Fruit fly (Drosophila melanogaster) whole organism, embryonic: ENCODE results near the gene PGRP-LA.

ENCODE experiments used
- Atf-2 ChIP-seq: fragments of 200-800 bp; sonication (Bioruptor generic); optimal IDR thresholded peaks from 2 replicates; lab custom pipeline; 2016; ENCODE audit warnings: missing biosample characterization, missing genetic modification characterization
- CG11695 ChIP-seq: fragments of 200-800 bp; sonication (Bioruptor generic); IDR thresholded peaks from 3 replicates; pipeline ENCODE4 v1.3.6; 2022; ENCODE audit warnings: missing biosample characterization, missing genetic modification characterization
- CG11723 ChIP-seq: fragments of 200-800 bp; sonication (Bioruptor generic); optimal IDR thresholded peaks from 2 replicates; lab custom pipeline; 2017; ENCODE audit warnings: missing biosample characterization, mild to moderate bottlenecking, missing genetic modification characterization
- CG12219 ChIP-seq: fragments of 200-800 bp; sonication (Bioruptor generic); optimal IDR thresholded peaks from 3 replicates; lab custom pipeline; 2018; ENCODE audit warnings: missing biosample characterization, mild to moderate bottlenecking, missing genetic modification characterization
- CG15073 ChIP-seq: fragments of 200-800 bp; sonication (Bioruptor generic); optimal IDR thresholded peaks from 2 replicates; lab custom pipeline; 2016; ENCODE audit warnings: missing biosample characterization, missing genetic modification characterization
- CG15269 ChIP-seq: fragments of 200-800 bp; sonication (Bioruptor generic); optimal IDR thresholded peaks from 2 replicates; lab custom pipeline; 2018; ENCODE audit warnings: missing biosample characterization, mild to moderate bottlenecking, missing genetic modification characterization, moderate library complexity
- CG15601 ChIP-seq: fragments of 200-800 bp; sonication (Bioruptor generic); optimal IDR thresholded peaks from 3 replicates; lab custom pipeline; 2019; ENCODE audit warnings: missing biosample characterization, mild to moderate bottlenecking, missing genetic modification characterization, moderate library complexity
- CG17612 ChIP-seq: fragments of 200-800 bp; sonication (Bioruptor generic); IDR thresholded peaks from 2 replicates; pipeline ENCODE4 v1.3.6; 2022; ENCODE audit warnings: missing biosample characterization, missing genetic modification characterization
- CG18599 ChIP-seq: fragments of 200-800 bp; sonication (Bioruptor generic); optimal IDR thresholded peaks from 3 replicates; lab custom pipeline; 2017; ENCODE audit warnings: missing biosample characterization, missing genetic modification characterization, mild to moderate bottlenecking, moderate library complexity, missing genetic modification reagents
- CG30020 ChIP-seq: fragments of 200-800 bp; optimal IDR thresholded peaks from 2 replicates; lab custom pipeline; 2019; ENCODE audit warnings: missing biosample characterization, mild to moderate bottlenecking, missing genetic modification characterization, moderate library complexity
- CG3163 ChIP-seq: fragments of 200-800 bp; sonication (Bioruptor generic); optimal IDR thresholded peaks from 3 replicates; lab custom pipeline; 2016; ENCODE audit warnings: missing biosample characterization, missing genetic modification characterization
- CG4404 ChIP-seq: fragments of 200-800 bp; sonication (Bioruptor generic); IDR thresholded peaks from 2 replicates; pipeline ENCODE4 v1.3.6; 2022; ENCODE audit warnings: missing biosample characterization, missing genetic modification characterization
- CG6683 ChIP-seq: fragments of 200-800 bp; sonication (Bioruptor generic); optimal IDR thresholded peaks from 2 replicates; lab custom pipeline; 2017; ENCODE audit warnings: missing biosample characterization, mild to moderate bottlenecking, missing genetic modification characterization, missing genetic modification reagents
- CG6765 ChIP-seq: fragments of 200-800 bp; sonication (Bioruptor generic); optimal IDR thresholded peaks from 3 replicates; lab custom pipeline; 2017; ENCODE audit warnings: missing biosample characterization, mild to moderate bottlenecking, missing genetic modification characterization
- CG7271 ChIP-seq: fragments of 200-800 bp; sonication (Bioruptor generic); optimal IDR thresholded peaks from 2 replicates; lab custom pipeline; 2018; ENCODE audit warnings: missing biosample characterization, mild to moderate bottlenecking, missing genetic modification characterization, moderate library complexity
- CG7357 ChIP-seq: fragments of 200-800 bp; sonication (Bioruptor generic); IDR thresholded peaks from 3 replicates; pipeline ENCODE4 v1.3.6; 2022; ENCODE audit warnings: missing biosample characterization, missing genetic modification characterization
- CG7928 ChIP-seq: fragments of 200-800 bp; sonication (Bioruptor generic); optimal IDR thresholded peaks from 2 replicates; lab custom pipeline; 2017; ENCODE audit warnings: missing biosample characterization, mild to moderate bottlenecking, missing genetic modification characterization
- CG8388 ChIP-seq: fragments of 200-800 bp; sonication (Bioruptor generic); optimal IDR thresholded peaks from 2 replicates; lab custom pipeline; 2019; ENCODE audit warnings: missing biosample characterization, mild to moderate bottlenecking, missing genetic modification characterization, moderate library complexity
- Dad ChIP-seq: fragments of 200-800 bp; sonication (Bioruptor generic); optimal IDR thresholded peaks from 3 replicates; lab custom pipeline; 2016; ENCODE audit warnings: missing biosample characterization, missing genetic modification characterization
- Dp ChIP-seq: fragments of 200-800 bp; sonication (Bioruptor generic); optimal IDR thresholded peaks from 2 replicates; lab custom pipeline; 2018; ENCODE audit warnings: missing biosample characterization, mild to moderate bottlenecking, missing genetic modification characterization, moderate library complexity
- GATAe ChIP-seq: fragments of 200-800 bp; sonication (Bioruptor generic); conservative IDR thresholded peaks from 2 replicates; pipeline ENCODE4 v1.3.6; 2022; ENCODE audit warnings: missing biosample characterization, missing genetic modification characterization
- Gug ChIP-seq: fragments of 200-800 bp; sonication (Bioruptor generic); IDR thresholded peaks from 4 replicates; pipeline ENCODE4 v1.3.6; 2022; ENCODE audit warnings: missing biosample characterization, missing genetic modification characterization
- HLH4C ChIP-seq: fragments of 200-800 bp; sonication (Bioruptor generic); IDR thresholded peaks from 3 replicates; pipeline ENCODE4 v1.3.6; 2022; ENCODE audit warnings: missing biosample characterization, missing genetic modification characterization; ENCODE audit not compliant: partially characterized antibody
- Hsf ChIP-seq: fragments of 200-800 bp; sonication (Bioruptor generic); optimal IDR thresholded peaks from 3 replicates; lab custom pipeline; 2016; ENCODE audit warnings: missing biosample characterization, missing genetic modification characterization
- Kr ChIP-seq: fragments of 200-800 bp; sonication (Bioruptor generic); optimal IDR thresholded peaks from 2 replicates; lab custom pipeline; 2017; ENCODE audit warnings: missing biosample characterization, mild to moderate bottlenecking, missing genetic modification characterization
- Mrtf ChIP-seq: fragments of 200-800 bp; sonication (Bioruptor generic); IDR thresholded peaks from 3 replicates; pipeline ENCODE4 v1.3.6; 2022; ENCODE audit warnings: missing biosample characterization, missing genetic modification characterization
- Nf-YC ChIP-seq: fragments of 200-800 bp; optimal IDR thresholded peaks from 3 replicates; lab custom pipeline; 2019; ENCODE audit warnings: missing biosample characterization, mild to moderate bottlenecking, missing genetic modification characterization, moderate library complexity
- Pdp1 ChIP-seq, 2 experiments: fragments of 200-800 bp; sonication (Bioruptor generic); optimal IDR thresholded peaks; 3 replicates each; lab custom pipeline; 2016; ENCODE audit warnings: missing biosample characterization in 2 of 2, missing genetic modification characterization in 2 of 2, mild to moderate bottlenecking in 1 of 2, moderate library complexity in 1 of 2
- Ptx1 ChIP-seq: fragments of 200-800 bp; sonication (Bioruptor generic); IDR thresholded peaks from 2 replicates; pipeline ENCODE4 v1.3.6; 2022; ENCODE audit warnings: missing biosample characterization, missing genetic modification characterization
- Ravus ChIP-seq: fragments of 200-800 bp; sonication (Bioruptor generic); IDR thresholded peaks from 2 replicates; pipeline ENCODE4 v1.3.6; 2022; ENCODE audit warnings: missing biosample characterization, missing genetic modification characterization
- Sry-β ChIP-seq: fragments of 200-800 bp; sonication (Bioruptor generic); optimal IDR thresholded peaks from 2 replicates; lab custom pipeline; 2018; ENCODE audit warnings: missing biosample characterization, mild to moderate bottlenecking, missing genetic modification characterization, moderate library complexity
- Xbp1 ChIP-seq: fragments of 200-800 bp; sonication (Bioruptor generic); optimal IDR thresholded peaks from 3 replicates; lab custom pipeline; 2016; ENCODE audit warnings: missing biosample characterization, mild to moderate bottlenecking, missing genetic modification characterization
- ac ChIP-seq: fragments of 200-800 bp; sonication (Bioruptor generic); optimal IDR thresholded peaks from 3 replicates; lab custom pipeline; 2017; ENCODE audit warnings: missing biosample characterization, mild to moderate bottlenecking, missing genetic modification characterization
- ap ChIP-seq: fragments of 200-800 bp; sonication (Bioruptor generic); IDR thresholded peaks from 2 replicates; pipeline ENCODE4 v1.3.6; 2022; ENCODE audit warnings: missing biosample characterization, missing genetic modification characterization
- ase ChIP-seq: fragments of 200-800 bp; sonication (Bioruptor generic); IDR thresholded peaks from 3 replicates; pipeline ENCODE4 v1.3.6; 2022; ENCODE audit warnings: missing biosample characterization, missing genetic modification characterization
- bbx ChIP-seq: fragments of 200-800 bp; sonication (Bioruptor generic); IDR thresholded peaks from 2 replicates; pipeline ENCODE4 v1.3.6; 2022; ENCODE audit warnings: missing biosample characterization, missing genetic modification characterization; ENCODE audit not compliant: partially characterized antibody
- bowl ChIP-seq: fragments of 200-800 bp; sonication (Bioruptor generic); IDR thresholded peaks from 2 replicates; pipeline ENCODE4 v1.3.6; 2022; ENCODE audit warnings: missing biosample characterization, missing genetic modification characterization
- gsb-n ChIP-seq: fragments of 200-800 bp; sonication (Bioruptor generic); optimal IDR thresholded peaks from 3 replicates; lab custom pipeline; 2018; ENCODE audit warnings: missing biosample characterization, mild to moderate bottlenecking, missing genetic modification characterization
- h ChIP-seq: fragments of >200 bp; optimal IDR thresholded peaks from 2 replicates; lab custom pipeline; 2017
- hkb ChIP-seq, 2 experiments: fragments of 200-800 bp in 1 of 2; fragments of >200 bp in 1 of 2; sonication (Bioruptor generic) in 1 of 2; IDR thresholded peaks in 1 of 2; optimal IDR thresholded peaks in 1 of 2; 2 replicates each; pipeline versions ENCODE4 v1.3.6 to Lab custom; 2017 to 2022; ENCODE audit warnings: missing biosample characterization in 1 of 2, missing genetic modification characterization in 1 of 2
- jing ChIP-seq: fragments of 200-800 bp; sonication (Bioruptor generic); optimal IDR thresholded peaks from 2 replicates; lab custom pipeline; 2018; ENCODE audit warnings: missing biosample characterization, mild to moderate bottlenecking, missing genetic modification characterization
- mirr ChIP-seq: fragments of 200-800 bp; sonication (Bioruptor generic); optimal IDR thresholded peaks from 3 replicates; lab custom pipeline; 2018; ENCODE audit warnings: missing biosample characterization, mild to moderate bottlenecking, missing genetic modification characterization
- nau ChIP-seq: fragments of 200-800 bp; sonication (Bioruptor generic); optimal IDR thresholded peaks from 3 replicates; lab custom pipeline; 2017; ENCODE audit warnings: missing biosample characterization, mild to moderate bottlenecking, missing genetic modification characterization, missing genetic modification reagents
- phol ChIP-seq: fragments of 200-800 bp; sonication (Bioruptor generic); optimal IDR thresholded peaks from 3 replicates; lab custom pipeline; 2018; ENCODE audit warnings: missing biosample characterization, mild to moderate bottlenecking, missing genetic modification characterization, moderate library complexity
- repo ChIP-seq: fragments of 200-800 bp; sonication (Bioruptor generic); optimal IDR thresholded peaks from 2 replicates; lab custom pipeline; 2016; ENCODE audit warnings: missing biosample characterization, missing genetic modification characterization
- sima ChIP-seq: fragments of 200-800 bp; sonication (Bioruptor generic); optimal IDR thresholded peaks from 2 replicates; lab custom pipeline; 2016; ENCODE audit warnings: missing biosample characterization, missing genetic modification characterization
- sug ChIP-seq: fragments of 200-800 bp; optimal IDR thresholded peaks from 2 replicates; lab custom pipeline; 2019; ENCODE audit warnings: missing biosample characterization, mild to moderate bottlenecking, missing genetic modification characterization, moderate library complexity
- trem ChIP-seq: fragments of 200-800 bp; optimal IDR thresholded peaks from 3 replicates; lab custom pipeline; 2019; ENCODE audit warnings: missing biosample characterization, mild to moderate bottlenecking, missing genetic modification characterization, moderate library complexity
- unpg ChIP-seq: fragments of 200-800 bp; sonication (Bioruptor generic); optimal IDR thresholded peaks from 3 replicates; lab custom pipeline; 2018; ENCODE audit warnings: missing biosample characterization, mild to moderate bottlenecking, missing genetic modification characterization, moderate library complexity

PGRP-LA gene

DNA sequence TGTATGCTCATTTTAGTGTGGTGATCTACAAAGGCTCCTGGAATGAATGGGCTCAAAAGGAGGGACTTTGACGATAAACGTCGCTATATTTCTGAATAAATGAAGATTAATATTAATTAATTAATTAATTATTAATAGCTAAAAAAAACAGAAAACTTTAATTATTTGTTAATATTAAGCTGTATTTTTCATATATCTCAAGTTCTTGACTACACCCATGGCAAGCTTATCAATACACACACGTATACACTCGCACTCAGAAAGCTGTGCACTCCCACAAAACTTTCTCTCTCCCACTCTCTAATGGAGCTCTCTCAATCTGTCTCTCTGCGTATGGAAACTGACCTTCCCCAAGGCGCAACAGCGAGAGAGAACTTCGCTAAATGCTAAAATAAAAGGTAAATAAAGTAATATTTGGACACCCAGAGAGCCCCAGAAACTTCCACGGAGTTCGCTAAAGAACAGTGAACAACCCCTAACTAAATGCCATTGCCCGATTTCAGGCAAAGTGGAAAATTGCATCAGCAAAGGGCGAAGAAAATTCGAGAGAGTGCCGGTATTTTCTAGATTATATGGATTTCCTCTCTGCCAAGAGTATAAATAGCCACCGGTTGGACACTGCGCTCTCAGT is 39.4 kb downstream of the PGRP-LA start (continued):
- TF ChIP-seq CG12219 (GFP tag; lab: Kevin White, UChicago) (peak; percentile 44), Hsf (peak; percentile 48), bowl (GFP tag; lab: Robert Waterston, UW) (peak; percentile 45; the same call in 1 of the 2 replicates), bbx (GFP tag; lab: Robert Waterston, UW) (peak; percentile 64), CG7928 (GFP tag; lab: Kevin White, UChicago) (peak; percentile 33), CG3163 (GFP tag; lab: Kevin White, UChicago) (no peak), CG15601 (peak; percentile 64), GATAe (no peak; the same call in 1 of the 2 replicates), mirr (GFP tag; lab: Kevin White, UChicago) (no peak), nau (GFP tag; lab: Kevin White, UChicago) (peak; percentile 56), CG6765 (GFP tag; lab: Kevin White, UChicago) (peak; percentile 54), Dp (GFP tag; lab: Kevin White, UChicago) (no peak), HLH4C (GFP tag; lab: Robert Waterston, UW) (no peak), ac (no peak), ase (GFP tag; lab: Robert Waterston, UW) (peak; percentile 51; the same call in 1 of the 3 replicates), trem (tag; lab: Kevin White, UChicago) (peak; percentile 56), Nf-YC (tag; lab: Kevin White, UChicago) (no peak), CG6683 (GFP tag; lab: Kevin White, UChicago) (peak; percentile 36), CG18599 (GFP tag; lab: Kevin White, UChicago) (peak; percentile 86), CG4404 (GFP tag; lab: Robert Waterston, UW) (peak; percentile 33; the same call in 1 of the 2 replicates), h (lab: Kevin White, UChicago) (no peak), CG7271 (tag; lab: Kevin White, UChicago) (peak; percentile 13), CG15269 (peak; percentile 72), sima (GFP tag; lab: Kevin White, UChicago) (no peak), CG30020 (tag; lab: Kevin White, UChicago) (no peak), Dad (GFP tag; lab: Kevin White, UChicago) (no peak), Pdp1 (GFP tag; optimal IDR thresholded peaks at IDR 0.05; lab: Kevin White, UChicago) (peak in 1 of 2 experiments; percentile 19), Mrtf (GFP tag; lab: Robert Waterston, UW) (peak; percentile 18; the same call in 1 of the 3 replicates), Gug (no peak), CG11723 (GFP tag; lab: Kevin White, UChicago) (peak; percentile 51), repo (GFP tag; lab: Kevin White, UChicago) (no peak), hkb (optimal IDR thresholded peaks at IDR 0.05; lab: Kevin White, UChicago) (no peak), hkb (GFP tag; IDR thresholded peaks at IDR 0.05; lab: Robert Waterston, UW) (peak; percentile 72), ap (GFP tag; lab: Robert Waterston, UW) (peak; percentile 41; the same call in 1 of the 2 replicates), phol (tag; lab: Kevin White, UChicago) (peak; percentile 68), CG8388 (peak; percentile 67), sug (tag; lab: Kevin White, UChicago) (no peak), jing (GFP tag; lab: Kevin White, UChicago) (no peak), Xbp1 (GFP tag; lab: Kevin White, UChicago) (peak; percentile 73), CG17612 (GFP tag; lab: Robert Waterston, UW) (0 out of 2 replicates have a peak, but pooled peaks have one; percentile 24), Ptx1 (GFP tag; lab: Robert Waterston, UW) (peak; percentile 71), Sry-β (GFP tag; lab: Kevin White, UChicago) (no peak), Atf-2 (GFP tag; lab: Kevin White, UChicago) (no peak), CG11695 (GFP tag; lab: Robert Waterston, UW) (peak; percentile 89), gsb-n (peak; percentile 26), CG15073 (no peak), CG7357 (GFP tag; lab: Robert Waterston, UW) (no peak), Ravus (GFP tag; lab: Robert Waterston, UW) (peak; percentile 26; the same call in 1 of the 2 replicates), Kr (no peak), unpg (peak; percentile 80)
